Fruit fly (Drosophila melanogaster) whole organism, embryonic: ENCODE results near the gene CG4004.
A peak's percentile ranks its signal among the peaks of the same experiment; 100 is the strongest.

ENCODE experiments used
- Asciz ChIP-seq: fragments of 200-800 bp; sonication (Bioruptor generic); optimal IDR thresholded peaks from 2 replicates; lab custom pipeline; 2017; ENCODE audit warnings: missing biosample characterization, mild to moderate bottlenecking, missing genetic modification characterization, missing genetic modification reagents
- Atf3 ChIP-seq: fragments of 200-800 bp; sonication (Bioruptor generic); optimal IDR thresholded peaks from 3 replicates; lab custom pipeline; 2016; ENCODE audit warnings: missing biosample characterization, missing genetic modification characterization
- CG13894 ChIP-seq: fragments of 200-800 bp; sonication (Bioruptor generic); optimal IDR thresholded peaks from 3 replicates; lab custom pipeline; 2018; ENCODE audit warnings: missing biosample characterization, mild to moderate bottlenecking, missing genetic modification characterization, moderate library complexity
- CG1602 ChIP-seq: fragments of 200-800 bp; sonication (Bioruptor generic); optimal IDR thresholded peaks from 3 replicates; lab custom pipeline; 2016; ENCODE audit warnings: missing biosample characterization, missing genetic modification characterization
- CG1603 ChIP-seq: fragments of 200-800 bp; sonication (Bioruptor generic); optimal IDR thresholded peaks from 2 replicates; lab custom pipeline; 2019; ENCODE audit warnings: missing biosample characterization, mild to moderate bottlenecking, missing genetic modification characterization, moderate library complexity
- CG17361 ChIP-seq: fragments of 200-800 bp; sonication (Bioruptor generic); IDR thresholded peaks from 3 replicates; pipeline ENCODE4 v1.3.6; 2022; ENCODE audit warnings: missing biosample characterization, missing genetic modification characterization
- CG17912 ChIP-seq: fragments of 200-800 bp; sonication (Bioruptor generic); optimal IDR thresholded peaks from 2 replicates; lab custom pipeline; 2018; ENCODE audit warnings: missing biosample characterization, mild to moderate bottlenecking, missing genetic modification characterization
- CG18619 ChIP-seq: fragments of 200-800 bp; sonication (Bioruptor generic); optimal IDR thresholded peaks from 3 replicates; lab custom pipeline; 2017; ENCODE audit warnings: missing biosample characterization, mild to moderate bottlenecking, missing genetic modification characterization
- CG33557 ChIP-seq: fragments of 200-800 bp; sonication (Bioruptor generic); optimal IDR thresholded peaks from 2 replicates; lab custom pipeline; 2019; ENCODE audit warnings: missing biosample characterization, mild to moderate bottlenecking, missing genetic modification characterization, moderate library complexity
- CG4328 ChIP-seq: fragments of 200-800 bp; sonication (Bioruptor generic); optimal IDR thresholded peaks from 3 replicates; lab custom pipeline; 2017; ENCODE audit warnings: missing biosample characterization, missing genetic modification reagents, missing genetic modification characterization
- CG7786 ChIP-seq: fragments of 200-800 bp; sonication (Bioruptor generic); optimal IDR thresholded peaks from 2 replicates; lab custom pipeline; 2016; ENCODE audit warnings: missing biosample characterization, missing genetic modification characterization
- CG9932 ChIP-seq: fragments of 200-800 bp; sonication (Bioruptor generic); IDR thresholded peaks from 2 replicates; pipeline ENCODE4 v1.3.6; 2022; ENCODE audit warnings: missing biosample characterization, missing genetic modification characterization
- Dfd ChIP-seq, 2 experiments: fragments of >200 bp; optimal IDR thresholded peaks; 2 replicates each; lab custom pipeline; 2017; ENCODE audit warnings: missing biosample characterization in 2 of 2, missing genetic modification characterization in 2 of 2
- Dp ChIP-seq: fragments of 200-800 bp; sonication (Bioruptor generic); optimal IDR thresholded peaks from 2 replicates; lab custom pipeline; 2018; ENCODE audit warnings: missing biosample characterization, mild to moderate bottlenecking, missing genetic modification characterization, moderate library complexity
- Elba2 ChIP-seq: fragments of 200-800 bp; sonication (Bioruptor generic); optimal IDR thresholded peaks from 3 replicates; lab custom pipeline; 2016; ENCODE audit warnings: missing biosample characterization, missing genetic modification characterization
- Fer1 ChIP-seq: fragments of 200-800 bp; sonication (Bioruptor generic); optimal IDR thresholded peaks from 2 replicates; lab custom pipeline; 2017; ENCODE audit warnings: missing biosample characterization, mild to moderate bottlenecking, missing genetic modification characterization
- H2.0 ChIP-seq: fragments of 200-800 bp; sonication (Bioruptor generic); IDR thresholded peaks from 2 replicates; pipeline ENCODE4 v1.3.6; 2022; ENCODE audit warnings: missing biosample characterization, missing genetic modification characterization
- Hsf ChIP-seq: fragments of 200-800 bp; sonication (Bioruptor generic); optimal IDR thresholded peaks from 3 replicates; lab custom pipeline; 2016; ENCODE audit warnings: missing biosample characterization, missing genetic modification characterization
- Kr ChIP-seq: fragments of 200-800 bp; sonication (Bioruptor generic); optimal IDR thresholded peaks from 2 replicates; lab custom pipeline; 2017; ENCODE audit warnings: missing biosample characterization, mild to moderate bottlenecking, missing genetic modification characterization
- Nf-YC ChIP-seq: fragments of 200-800 bp; optimal IDR thresholded peaks from 3 replicates; lab custom pipeline; 2019; ENCODE audit warnings: missing biosample characterization, mild to moderate bottlenecking, missing genetic modification characterization, moderate library complexity
- Sry-δ ChIP-seq: fragments of 200-800 bp; sonication (Bioruptor generic); optimal IDR thresholded peaks from 2 replicates; lab custom pipeline; 2016; ENCODE audit warnings: missing biosample characterization, missing genetic modification characterization
- Trl ChIP-seq, 3 experiments: fragments of >200 bp in 2 of 3; fragments of 200-800 bp in 1 of 3; sonication (Bioruptor generic) in 1 of 3; optimal IDR thresholded peaks; 2 replicates in 1 of 3; 3 replicates in 2 of 3; lab custom pipeline; 2016 to 2017; ENCODE audit warnings: missing biosample characterization in 1 of 3, missing genetic modification characterization in 1 of 3
- ara ChIP-seq: fragments of 200-800 bp; sonication (Bioruptor generic); IDR thresholded peaks from 2 replicates; pipeline ENCODE4 v1.3.6; 2022; ENCODE audit warnings: missing biosample characterization, missing genetic modification characterization
- bigmax ChIP-seq: fragments of 200-800 bp; sonication (Bioruptor generic); optimal IDR thresholded peaks from 2 replicates; lab custom pipeline; 2018; ENCODE audit warnings: missing biosample characterization, mild to moderate bottlenecking, missing genetic modification characterization
- chn ChIP-seq: fragments of 200-800 bp; sonication (Bioruptor generic); optimal IDR thresholded peaks from 2 replicates; lab custom pipeline; 2016; ENCODE audit warnings: missing biosample characterization, missing genetic modification characterization
- cwo ChIP-seq: fragments of 200-800 bp; sonication (Bioruptor generic); optimal IDR thresholded peaks from 3 replicates; lab custom pipeline; 2017; ENCODE audit warnings: missing biosample characterization, missing genetic modification characterization, mild to moderate bottlenecking, moderate library complexity, missing genetic modification reagents
- exex ChIP-seq: fragments of 200-800 bp; sonication (Bioruptor generic); optimal IDR thresholded peaks from 4 replicates; lab custom pipeline; 2018; ENCODE audit warnings: missing biosample characterization, mild to moderate bottlenecking, missing genetic modification characterization, moderate library complexity
- gce ChIP-seq: fragments of 200-800 bp; sonication (Bioruptor generic); IDR thresholded peaks from 3 replicates; pipeline ENCODE4 v1.3.6; 2022; ENCODE audit warnings: missing biosample characterization, missing genetic modification characterization
- gcm ChIP-seq: fragments of 200-800 bp; sonication (Bioruptor generic); optimal IDR thresholded peaks from 2 replicates; lab custom pipeline; 2019; ENCODE audit warnings: missing biosample characterization, mild to moderate bottlenecking, missing genetic modification characterization, moderate library complexity
- grn ChIP-seq: fragments of 200-800 bp; sonication (Bioruptor generic); optimal IDR thresholded peaks from 3 replicates; lab custom pipeline; 2017; ENCODE audit warnings: missing biosample characterization, missing genetic modification characterization
- gt ChIP-seq: fragments of 200-800 bp; sonication (Bioruptor generic); IDR thresholded peaks from 2 replicates; pipeline ENCODE4 v1.3.6; 2022; ENCODE audit warnings: missing biosample characterization, missing genetic modification characterization
- lbe ChIP-seq: fragments of 200-800 bp; sonication (Bioruptor generic); optimal IDR thresholded peaks from 2 replicates; lab custom pipeline; 2016; ENCODE audit warnings: missing biosample characterization, mild to moderate bottlenecking, missing genetic modification characterization
- lilli ChIP-seq: fragments of 200-800 bp; sonication (Bioruptor generic); optimal IDR thresholded peaks from 3 replicates; lab custom pipeline; 2016; ENCODE audit warnings: missing biosample characterization, missing genetic modification characterization
- nau ChIP-seq: fragments of 200-800 bp; sonication (Bioruptor generic); optimal IDR thresholded peaks from 3 replicates; lab custom pipeline; 2017; ENCODE audit warnings: missing biosample characterization, mild to moderate bottlenecking, missing genetic modification characterization, missing genetic modification reagents
- nmo ChIP-seq: fragments of 200-800 bp; sonication (Bioruptor generic); optimal IDR thresholded peaks from 2 replicates; lab custom pipeline; 2018; ENCODE audit warnings: missing biosample characterization, mild to moderate bottlenecking, missing genetic modification characterization, moderate library complexity
- pan ChIP-seq, 4 experiments: fragments of >200 bp in 3 of 4; fragments of 200-800 bp in 1 of 4; sonication (Bioruptor generic) in 1 of 4; optimal IDR thresholded peaks in 3 of 4; IDR thresholded peaks in 1 of 4; 2 replicates each; pipeline versions ENCODE4 v1.3.6 to Lab custom; 2017 to 2022; ENCODE audit warnings: missing biosample characterization in 2 of 4, missing genetic modification characterization in 2 of 4, mixed read lengths in 1 of 4
- pb ChIP-seq: fragments of 200-800 bp; sonication (Bioruptor generic); optimal IDR thresholded peaks from 3 replicates; lab custom pipeline; 2016; ENCODE audit warnings: missing biosample characterization, missing genetic modification characterization
- pros ChIP-seq: fragments of 200-800 bp; sonication (Bioruptor generic); optimal IDR thresholded peaks from 3 replicates; lab custom pipeline; 2019; ENCODE audit warnings: missing biosample characterization, mild to moderate bottlenecking, missing genetic modification characterization, moderate library complexity
- ranshi ChIP-seq: fragments of 200-800 bp; sonication (Bioruptor generic); IDR thresholded peaks from 2 replicates; pipeline ENCODE4 v1.3.6; 2022; ENCODE audit warnings: missing biosample characterization, missing genetic modification characterization
- repo ChIP-seq: fragments of 200-800 bp; sonication (Bioruptor generic); optimal IDR thresholded peaks from 2 replicates; lab custom pipeline; 2016; ENCODE audit warnings: missing biosample characterization, missing genetic modification characterization
- row ChIP-seq: fragments of 200-800 bp; sonication (Bioruptor generic); IDR thresholded peaks from 3 replicates; pipeline ENCODE4 v1.3.6; 2022; ENCODE audit warnings: missing biosample characterization, missing genetic modification characterization
- sc ChIP-seq, 3 experiments: fragments of >200 bp in 2 of 3; fragments of 200-800 bp in 1 of 3; sonication (Bioruptor generic) in 1 of 3; optimal IDR thresholded peaks; 2 replicates in 2 of 3; 3 replicates in 1 of 3; lab custom pipeline; 2017; ENCODE audit warnings: mild to moderate bottlenecking in 1 of 3, missing biosample characterization in 1 of 3, missing genetic modification characterization in 1 of 3, missing genetic modification reagents in 1 of 3
- seq ChIP-seq: fragments of 200-800 bp; sonication (Bioruptor generic); IDR thresholded peaks from 2 replicates; pipeline ENCODE4 v1.3.6; 2022; ENCODE audit warnings: missing biosample characterization, missing genetic modification characterization
- shn ChIP-seq: fragments of 200-800 bp; sonication (Bioruptor generic); optimal IDR thresholded peaks from 3 replicates; lab custom pipeline; 2016; ENCODE audit warnings: missing biosample characterization, missing genetic modification characterization
- sim ChIP-seq: fragments of 200-800 bp; sonication (Bioruptor generic); IDR thresholded peaks from 2 replicates; pipeline ENCODE4 v1.3.6; 2022; ENCODE audit warnings: missing biosample characterization, missing genetic modification characterization
- sr ChIP-seq: fragments of 200-800 bp; sonication (Bioruptor generic); IDR thresholded peaks from 3 replicates; pipeline ENCODE4 v1.3.6; 2022; ENCODE audit warnings: missing biosample characterization, missing genetic modification characterization
- tna ChIP-seq: fragments of 200-800 bp; sonication (Bioruptor generic); IDR thresholded peaks from 2 replicates; pipeline ENCODE4 v1.3.6; 2022; ENCODE audit warnings: missing biosample characterization, missing genetic modification characterization; ENCODE audit not compliant: partially characterized antibody
- usp ChIP-seq: fragments of >200 bp; optimal IDR thresholded peaks from 2 replicates; lab custom pipeline; 2017; ENCODE audit warnings: missing biosample characterization, missing genetic modification characterization

The CG4004 gene

DNA sequence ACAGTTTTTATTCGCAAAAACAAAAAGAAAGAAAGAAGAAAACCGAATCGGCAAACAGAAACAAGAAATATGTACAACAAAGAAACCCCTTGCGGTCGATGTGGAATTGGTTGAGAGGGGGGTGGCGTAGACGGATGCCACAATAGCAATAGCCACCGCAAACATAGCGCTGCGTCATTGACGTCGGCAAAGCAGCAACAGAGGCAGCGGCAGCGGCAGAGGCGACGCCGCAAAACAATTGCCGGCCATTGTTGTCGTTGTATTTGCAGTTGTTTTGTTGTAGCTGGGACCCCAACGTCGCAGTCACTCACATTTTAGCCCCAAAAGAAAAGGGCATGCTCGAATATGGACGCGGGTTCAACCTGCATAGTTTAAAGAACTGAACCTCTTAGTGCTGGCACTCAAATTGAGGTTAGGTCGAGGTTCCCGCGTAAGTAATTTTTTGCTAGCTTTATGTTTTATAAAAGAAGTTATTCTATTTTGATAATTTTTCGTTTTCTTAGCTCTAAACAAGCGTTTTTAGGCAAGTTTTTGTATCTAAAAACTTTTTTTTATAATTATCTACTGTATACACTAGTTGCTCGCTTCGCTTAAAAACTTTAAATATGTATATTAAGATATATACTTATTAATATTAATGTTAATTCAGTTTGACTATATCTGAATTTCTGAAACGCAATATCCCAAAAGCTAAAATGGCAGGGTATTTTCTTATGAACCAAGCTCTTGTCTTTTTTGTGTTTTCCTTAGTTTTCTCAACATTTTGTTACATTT, 11.8 kb downstream of the CG4004 start (continued):
- no peak for TF ChIP-seq Elba2
- peak; percentile 70 for TF ChIP-seq CG1602 (GFP tag; lab: Kevin White, UChicago)
- TF ChIP-seq grn (GFP tag; lab: Kevin White, UChicago): no peak
- TF ChIP-seq repo (GFP tag; lab: Kevin White, UChicago): no peak
- TF ChIP-seq pros (GFP tag; lab: Kevin White, UChicago): no peak
- no peak for TF ChIP-seq pb (GFP tag; lab: Kevin White, UChicago)
- peak; percentile 92 for TF ChIP-seq bigmax (GFP tag; lab: Kevin White, UChicago)
- peak; percentile 77 for TF ChIP-seq lilli (GFP tag; lab: Kevin White, UChicago)
- TF ChIP-seq CG33557 (GFP tag; lab: Kevin White, UChicago): no peak
- peak; percentile 73 for TF ChIP-seq shn
- TF ChIP-seq H2.0 (GFP tag; lab: Robert Waterston, UW): peak; percentile 58
- TF ChIP-seq Nf-YC (tag; lab: Kevin White, UChicago): peak; percentile 42
- TF ChIP-seq gt (GFP tag; lab: Robert Waterston, UW): no peak
- TF ChIP-seq nau (GFP tag; lab: Kevin White, UChicago): no peak
- TF ChIP-seq seq (GFP tag; lab: Robert Waterston, UW): peak; percentile 70
- peak; percentile 88 for TF ChIP-seq CG9932
- TF ChIP-seq usp (GFP tag; lab: Kevin White, UChicago): no peak
- TF ChIP-seq sim (GFP tag; lab: Robert Waterston, UW): no peak
- TF ChIP-seq tna (GFP tag; lab: Robert Waterston, UW): no peak
- peak; percentile 93 for TF ChIP-seq CG18619 (GFP tag; lab: Kevin White, UChicago)
- TF ChIP-seq ara (GFP tag; lab: Robert Waterston, UW): no peak
- TF ChIP-seq CG17912 (GFP tag; lab: Kevin White, UChicago): no peak
- TF ChIP-seq Dfd (GFP tag; optimal IDR thresholded peaks at IDR 0.05; lab: Kevin White, UChicago): no peak
- TF ChIP-seq nmo (GFP tag; lab: Kevin White, UChicago): peak; percentile 79
- TF ChIP-seq row (GFP tag; lab: Robert Waterston, UW): peak; percentile 72
- peak; percentile 13 for TF ChIP-seq CG1603
- TF ChIP-seq Atf3 (GFP tag; lab: Kevin White, UChicago): peak; percentile 33
- TF ChIP-seq Hsf (GFP tag; lab: Kevin White, UChicago): peak; percentile 68
- peak; percentile 55 for TF ChIP-seq gcm (GFP tag; lab: Kevin White, UChicago)
- TF ChIP-seq CG17361: peak; percentile 88
- peak; percentile 2 for TF ChIP-seq Sry-δ
- TF ChIP-seq Fer1 (GFP tag; lab: Kevin White, UChicago): peak; percentile 51
- no peak for TF ChIP-seq Kr
- TF ChIP-seq ranshi (GFP tag; lab: Robert Waterston, UW): peak; percentile 57; the same call in 1 of the 2 replicates
- TF ChIP-seq sr (GFP tag; lab: Robert Waterston, UW): no peak; the same call in 2 of the 3 replicates
- no peak for TF ChIP-seq CG4328 (GFP tag; lab: Kevin White, UChicago)
- TF ChIP-seq CG7786 (GFP tag; lab: Kevin White, UChicago): peak; percentile 75
- peak; percentile 35 for TF ChIP-seq Asciz (GFP tag; lab: Kevin White, UChicago)
- TF ChIP-seq chn (GFP tag; lab: Kevin White, UChicago): peak; percentile 3
- no peak for TF ChIP-seq CG13894 (tag; lab: Kevin White, UChicago)
- no peak for TF ChIP-seq Dp (GFP tag; lab: Kevin White, UChicago)
- peak; percentile 33 for TF ChIP-seq cwo (GFP tag; lab: Kevin White, UChicago)
- TF ChIP-seq Trl (optimal IDR thresholded peaks at IDR 0.05; lab: Kevin White, UChicago): no peak
- TF ChIP-seq Trl (GFP tag; optimal IDR thresholded peaks at IDR 0.05; lab: Kevin White, UChicago): no peak
- no peak for TF ChIP-seq sc (optimal IDR thresholded peaks at IDR 0.05; lab: Kevin White, UChicago)
- TF ChIP-seq sc (GFP tag; optimal IDR thresholded peaks at IDR 0.05; lab: Kevin White, UChicago): peak; percentile 33
- no peak; the same call in 2 of the 3 replicates for TF ChIP-seq gce (GFP tag; lab: Robert Waterston, UW)
- no peak for TF ChIP-seq lbe (GFP tag; lab: Kevin White, UChicago)
- no peak for TF ChIP-seq pan (optimal IDR thresholded peaks at IDR 0.05; lab: Kevin White, UChicago)
- peak in 1 of 2 experiments; percentile 70 for TF ChIP-seq pan (GFP tag; optimal IDR thresholded peaks at IDR 0.05 in 1 of 2, IDR thresholded peaks at IDR 0.05 in 1 of 2)
- no peak for TF ChIP-seq exex (tag; lab: Kevin White, UChicago)
